Fruit fly (Drosophila melanogaster) whole organism, pupa: ENCODE results near the gene CG33791.

Experiments
- CG10348 ChIP-seq: fragments of 200-800 bp; sonication (Bioruptor generic); IDR thresholded peaks from 2 replicates; pipeline ENCODE4 v1.3.6; 2022; ENCODE audit warnings: missing biosample characterization, missing genetic modification characterization
- CG12605 ChIP-seq: fragments of 200-800 bp; sonication (Bioruptor generic); IDR thresholded peaks from 2 replicates; pipeline ENCODE4 v1.3.6; 2022; ENCODE audit warnings: missing biosample characterization, missing genetic modification characterization
- CG13204 ChIP-seq: fragments of 200-800 bp; sonication (Bioruptor generic); optimal IDR thresholded peaks from 2 replicates; lab custom pipeline; 2018; ENCODE audit warnings: missing biosample characterization, mild to moderate bottlenecking, missing genetic modification characterization, moderate library complexity
- CG14655 ChIP-seq: fragments of 200-800 bp; sonication (Bioruptor generic); optimal IDR thresholded peaks from 3 replicates; lab custom pipeline; 2017; ENCODE audit warnings: mild to moderate bottlenecking, missing biosample characterization, missing genetic modification reagents, missing genetic modification characterization
- CG15710 ChIP-seq: fragments of 200-800 bp; sonication (Bioruptor generic); optimal IDR thresholded peaks from 2 replicates; lab custom pipeline; 2018; ENCODE audit warnings: missing biosample characterization, mild to moderate bottlenecking, missing genetic modification characterization, moderate library complexity
- CG17806 ChIP-seq: fragments of 200-800 bp; sonication (Bioruptor generic); optimal IDR thresholded peaks from 2 replicates; lab custom pipeline; 2018; ENCODE audit warnings: missing biosample characterization, mild to moderate bottlenecking, missing genetic modification characterization, moderate library complexity
- CG32121 ChIP-seq: fragments of 200-800 bp; sonication (Bioruptor generic); IDR thresholded peaks from 2 replicates; pipeline ENCODE4 v1.3.6; 2022; ENCODE audit warnings: missing biosample characterization, missing genetic modification characterization
- CG34367 ChIP-seq: fragments of 200-800 bp; sonication (Bioruptor generic); optimal IDR thresholded peaks from 2 replicates; lab custom pipeline; 2018; ENCODE audit warnings: missing biosample characterization, mild to moderate bottlenecking, missing genetic modification characterization
- CG4496 ChIP-seq: fragments of 200-800 bp; sonication (Bioruptor generic); IDR thresholded peaks from 3 replicates; pipeline ENCODE4 v1.3.6; 2022; ENCODE audit warnings: missing biosample characterization, missing genetic modification characterization
- CG8159 ChIP-seq: fragments of 200-800 bp; sonication (Bioruptor generic); optimal IDR thresholded peaks from 3 replicates; lab custom pipeline; 2018; ENCODE audit warnings: missing biosample characterization, mild to moderate bottlenecking, missing genetic modification characterization, moderate library complexity
- CG8301 ChIP-seq: fragments of 200-800 bp; sonication (Bioruptor generic); optimal IDR thresholded peaks from 2 replicates; lab custom pipeline; 2018; ENCODE audit warnings: missing biosample characterization, mild to moderate bottlenecking, missing genetic modification characterization
- CG9948 ChIP-seq: fragments of 200-800 bp; sonication (Bioruptor generic); optimal IDR thresholded peaks from 2 replicates; lab custom pipeline; 2018; ENCODE audit warnings: missing biosample characterization, mild to moderate bottlenecking, missing genetic modification characterization, moderate library complexity
- D1 ChIP-seq: fragments of 200-800 bp; sonication (Bioruptor generic); optimal IDR thresholded peaks from 2 replicates; lab custom pipeline; 2018; ENCODE audit warnings: missing biosample characterization, mild to moderate bottlenecking, missing genetic modification characterization, moderate library complexity
- EcR ChIP-seq: fragments of 200-800 bp; sonication (Bioruptor generic); optimal IDR thresholded peaks from 3 replicates; lab custom pipeline; 2019; ENCODE audit warnings: missing biosample characterization, missing genetic modification characterization, mild to moderate bottlenecking, moderate library complexity, missing genetic modification reagents
- Ets98B ChIP-seq: fragments of 200-800 bp; sonication (Bioruptor generic); IDR thresholded peaks from 2 replicates; pipeline ENCODE4 v1.3.6; 2022; ENCODE audit warnings: missing biosample characterization, missing genetic modification characterization
- Pif1A ChIP-seq: fragments of 200-800 bp; sonication (Bioruptor generic); optimal IDR thresholded peaks from 3 replicates; lab custom pipeline; 2016; ENCODE audit warnings: missing biosample characterization, missing genetic modification characterization
- Pif1B ChIP-seq: fragments of 200-800 bp; sonication (Bioruptor generic); optimal IDR thresholded peaks from 3 replicates; lab custom pipeline; 2016; ENCODE audit warnings: missing biosample characterization, missing genetic modification characterization
- Snoo ChIP-seq: fragments of 200-800 bp; sonication (Bioruptor generic); optimal IDR thresholded peaks from 3 replicates; lab custom pipeline; 2017; ENCODE audit warnings: missing biosample characterization, mild to moderate bottlenecking, missing genetic modification characterization, inconsistent platforms
- fd96Ca ChIP-seq: fragments of 200-800 bp; sonication (Bioruptor generic); IDR thresholded peaks from 3 replicates; pipeline ENCODE4 v1.3.6; 2022; ENCODE audit warnings: missing biosample characterization, missing genetic modification characterization
- gl ChIP-seq: fragments of 200-800 bp; sonication (Bioruptor generic); optimal IDR thresholded peaks from 2 replicates; lab custom pipeline; 2018; ENCODE audit warnings: missing biosample characterization, mild to moderate bottlenecking, missing genetic modification characterization
- rn ChIP-seq: fragments of 200-800 bp; sonication (Bioruptor generic); IDR thresholded peaks from 2 replicates; pipeline ENCODE4 v1.3.6; 2022; ENCODE audit warnings: missing biosample characterization, missing genetic modification characterization

CG33791 gene

dm6 chr3L:1590194-1590593 is 12.6 kb upstream of the CG33791 start:
- TF ChIP-seq CG12605 (GFP tag; lab: Robert Waterston, UW) (no peak), CG9948 (tag; lab: Kevin White, UChicago) (no peak), CG34367 (tag; lab: Kevin White, UChicago) (no peak), CG14655 (GFP tag; lab: Kevin White, UChicago) (no peak), gl (tag; lab: Kevin White, UChicago) (no peak), rn (GFP tag; lab: Robert Waterston, UW) (no peak), CG8159 (no peak), Ets98B (GFP tag; lab: Robert Waterston, UW) (no peak), CG32121 (no peak)

dm6 chr3L:1591692-1592371 is 10.9 kb upstream of the CG33791 start:
- TF ChIP-seq D1 (tag; lab: Kevin White, UChicago) (no peak), CG34367 (tag; lab: Kevin White, UChicago) (peak; percentile 74), fd96Ca (GFP tag; lab: Robert Waterston, UW) (peak; percentile 70; the same call in 2 of the 3 replicates), Ets98B (GFP tag; lab: Robert Waterston, UW) (peak; percentile 42; the same call in 1 of the 2 replicates), CG10348 (no peak), CG4496 (GFP tag; lab: Robert Waterston, UW) (peak; percentile 85), Snoo (tag; lab: Kevin White, UChicago) (peak; percentile 86), CG32121 (peak; percentile 65; the same call in 1 of the 2 replicates), CG12605 (GFP tag; lab: Robert Waterston, UW) (no peak), CG15710 (tag; lab: Kevin White, UChicago) (peak; percentile 74), Pif1A (GFP tag; lab: Kevin White, UChicago) (peak; percentile 88), CG8159 (peak; percentile 75), Pif1B (GFP tag; lab: Kevin White, UChicago) (peak; percentile 85), CG14655 (GFP tag; lab: Kevin White, UChicago) (peak; percentile 41), EcR (GFP tag; lab: Kevin White, UChicago) (peak; percentile 32), CG13204 (peak; percentile 70), CG9948 (tag; lab: Kevin White, UChicago) (peak; percentile 43), CG17806 (tag; lab: Kevin White, UChicago) (peak; percentile 51), CG8301 (tag; lab: Kevin White, UChicago) (peak; percentile 29), rn (GFP tag; lab: Robert Waterston, UW) (no peak), gl (tag; lab: Kevin White, UChicago) (peak; percentile 89)

- TF ChIP-seq CG14655 (GFP tag; lab: Kevin White, UChicago) (no peak), Pif1B (GFP tag; lab: Kevin White, UChicago) (no peak), CG17806 (tag; lab: Kevin White, UChicago) (no peak), fd96Ca (GFP tag; lab: Robert Waterston, UW) (0 out of 3 replicates have a peak, but pooled peaks have one; percentile 23), CG15710 (tag; lab: Kevin White, UChicago) (peak; percentile 4), Snoo (tag; lab: Kevin White, UChicago) (peak; percentile 23), CG34367 (tag; lab: Kevin White, UChicago) (no peak), CG4496 (GFP tag; lab: Robert Waterston, UW) (0 out of 3 replicates have a peak, but pooled peaks have one; percentile 38), CG13204 (peak; percentile 52), CG10348 (no peak), rn (GFP tag; lab: Robert Waterston, UW) (no peak), gl (tag; lab: Kevin White, UChicago) (peak; percentile 33), D1 (tag; lab: Kevin White, UChicago) (no peak), Ets98B (GFP tag; lab: Robert Waterston, UW) (peak; percentile 27; the same call in 1 of the 2 replicates), CG8301 (tag; lab: Kevin White, UChicago) (peak; percentile 47), CG8159 (no peak), CG32121 (no peak), EcR (GFP tag; lab: Kevin White, UChicago) (peak; percentile 97), Pif1A (GFP tag; lab: Kevin White, UChicago) (no peak), CG12605 (GFP tag; lab: Robert Waterston, UW) (no peak; the same call in 1 of the 2 replicates), CG9948 (tag; lab: Kevin White, UChicago) (no peak)
Measured at dm6 chr3L:1592822-1593452, 9.8 kb upstream of the CG33791 start.

- TF ChIP-seq EcR (GFP tag; lab: Kevin White, UChicago) (peak; percentile 44), CG34367 (tag; lab: Kevin White, UChicago) (peak; percentile 0), CG14655 (GFP tag; lab: Kevin White, UChicago) (no peak), rn (GFP tag; lab: Robert Waterston, UW) (no peak), D1 (tag; lab: Kevin White, UChicago) (no peak), CG8159 (no peak), CG32121 (no peak; the same call in 1 of the 2 replicates), CG13204 (peak; percentile 98), Pif1B (GFP tag; lab: Kevin White, UChicago) (no peak), Pif1A (GFP tag; lab: Kevin White, UChicago) (no peak), Ets98B (GFP tag; lab: Robert Waterston, UW) (0 out of 2 replicates have a peak, but pooled peaks have one; percentile 5)
- TF ChIP-seq, all 21 proteins: peak for 4
Measured at dm6 chr3L:1602064-1602832, 506 bp upstream of the CG33791 start, which contains the start of gene CG12104. CG12104 (minus strand) TSS chr3L:1602674.
